Worm (Caenorhabditis elegans) whole organism, L4 larva: ENCODE measurements around the gene fos-1.

Experiments used
- T26A8.4 ChIP-seq: fragments of 200-800 bp; sonication (Bioruptor generic); IDR thresholded peaks from 2 replicates; pipeline ENCODE4 v1.3.6; 2022; ENCODE audit warnings: missing genetic modification characterization, missing compliant biosample characterization
- Y48G9A.11 ChIP-seq: fragments of 200-800 bp; sonication (Bioruptor generic); IDR thresholded peaks from 2 replicates; pipeline ENCODE4 v1.3.6; 2022; ENCODE audit warnings: missing genetic modification reagents, missing genetic modification characterization, missing compliant biosample characterization
- Y5F2A.4 ChIP-seq: fragments of 200-800 bp; sonication (Bioruptor generic); optimal IDR thresholded peaks from 2 replicates; lab custom pipeline; 2018; ENCODE audit warnings: mild to moderate bottlenecking, missing genetic modification characterization, missing compliant biosample characterization
- aly-2 ChIP-seq: sonication (generic microtip); optimal IDR thresholded peaks from 2 replicates; lab custom pipeline; 2018; ENCODE audit warnings: missing biosample characterization, missing genetic modification characterization
- arid-1 ChIP-seq: fragments of 200-800 bp; sonication (Bioruptor generic); conservative IDR thresholded peaks from 2 replicates; pipeline ENCODE4 v1.3.6; 2022; ENCODE audit warnings: missing genetic modification reagents, missing genetic modification characterization, missing compliant biosample characterization
- ceh-82 ChIP-seq: sonication (generic microtip); optimal IDR thresholded peaks from 2 replicates; lab custom pipeline; 2017; ENCODE audit warnings: missing biosample characterization, missing genetic modification characterization
- daf-12 ChIP-seq: fragments of 150-350 bp; optimal IDR thresholded peaks from 2 replicates; lab custom pipeline; 2014; ENCODE audit warnings: missing biosample characterization, missing genetic modification reagents, missing genetic modification characterization
- daf-16 ChIP-seq, 3 experiments: sonication (generic microtip); optimal IDR thresholded peaks; 2 replicates each; lab custom pipeline; 2016 to 2017; ENCODE audit warnings: missing genetic modification characterization in 3 of 3, missing genetic modification reagents in 3 of 3, mild to moderate bottlenecking in 2 of 3, missing compliant biosample characterization in 2 of 3, missing biosample characterization in 1 of 3, moderate library complexity in 1 of 3
- dmd-6 ChIP-seq: fragments of 200-800 bp; sonication (Bioruptor generic); IDR thresholded peaks from 2 replicates; pipeline ENCODE4 v1.3.6; 2022; ENCODE audit warnings: missing genetic modification reagents, missing genetic modification characterization, missing compliant biosample characterization
- dmd-8 ChIP-seq: fragments of 200-800 bp; sonication (Bioruptor generic); IDR thresholded peaks from 2 replicates; pipeline ENCODE4 v1.3.6; 2022; ENCODE audit warnings: missing genetic modification characterization, missing compliant biosample characterization
- dve-1 ChIP-seq: sonication (generic microtip); optimal IDR thresholded peaks from 2 replicates; lab custom pipeline; 2017; ENCODE audit warnings: antibody characterized with exemption, mild to moderate bottlenecking, missing genetic modification characterization, missing compliant biosample characterization; ENCODE audit not compliant: insufficient read depth
- egl-43 ChIP-seq: fragments of 200-800 bp; sonication (Bioruptor generic); IDR thresholded peaks from 2 replicates; pipeline ENCODE4 v1.3.6; 2022; ENCODE audit warnings: missing genetic modification reagents, missing genetic modification characterization, missing compliant biosample characterization
- fkh-10 ChIP-seq: fragments of 150-350 bp; optimal IDR thresholded peaks from 2 replicates; lab custom pipeline; 2014; ENCODE audit warnings: missing biosample characterization, missing genetic modification reagents, missing genetic modification characterization
- hlh-11 ChIP-seq: fragments of 200-800 bp; sonication (Bioruptor generic); optimal IDR thresholded peaks from 2 replicates; lab custom pipeline; 2018; ENCODE audit warnings: mild to moderate bottlenecking, missing genetic modification characterization, missing compliant biosample characterization
- lin-13 ChIP-seq: fragments of 150-350 bp; optimal IDR thresholded peaks from 2 replicates; lab custom pipeline; 2014; ENCODE audit warnings: missing biosample characterization, missing genetic modification reagents, missing genetic modification characterization
- lin-29 ChIP-seq: fragments of 200-800 bp; sonication (Bioruptor generic); IDR thresholded peaks from 2 replicates; pipeline ENCODE4 v1.3.6; 2022; ENCODE audit warnings: missing genetic modification reagents, missing genetic modification characterization, missing compliant biosample characterization
- lin-38 ChIP-seq: fragments of 200-800 bp; sonication (Bioruptor generic); IDR thresholded peaks from 2 replicates; pipeline ENCODE4 v1.3.6; 2022; ENCODE audit warnings: missing genetic modification reagents, missing genetic modification characterization, missing compliant biosample characterization
- lin-39 ChIP-seq: fragments of 150-350 bp; optimal IDR thresholded peaks from 2 replicates; lab custom pipeline; 2014; ENCODE audit warnings: missing biosample characterization, missing genetic modification reagents, missing genetic modification characterization
- lir-3 ChIP-seq: sonication (generic microtip); optimal IDR thresholded peaks from 2 replicates; lab custom pipeline; 2016; ENCODE audit warnings: mild to moderate bottlenecking, missing genetic modification characterization, missing compliant biosample characterization
- madf-9 ChIP-seq: fragments of 200-800 bp; sonication (Bioruptor generic); conservative IDR thresholded peaks from 2 replicates; pipeline ENCODE4 v1.3.6; 2022; ENCODE audit warnings: missing genetic modification reagents, missing genetic modification characterization, missing compliant biosample characterization
- mes-2 ChIP-seq: sonication (generic microtip); optimal IDR thresholded peaks from 2 replicates; lab custom pipeline; 2016; ENCODE audit warnings: missing genotype, mild to moderate bottlenecking, missing genetic modification characterization, missing compliant biosample characterization; ENCODE audit not compliant: poor library complexity, severe bottlenecking
- mxl-2 ChIP-seq: fragments of 200-800 bp; sonication (Bioruptor generic); conservative IDR thresholded peaks from 2 replicates; pipeline ENCODE4 v1.3.6; 2022; ENCODE audit warnings: missing genetic modification reagents, missing genetic modification characterization, missing compliant biosample characterization
- nhr-111 ChIP-seq: fragments of 200-800 bp; sonication (Bioruptor generic); optimal IDR thresholded peaks from 2 replicates; lab custom pipeline; 2018; ENCODE audit warnings: mild to moderate bottlenecking, missing genetic modification characterization, missing compliant biosample characterization
- nhr-48 ChIP-seq: sonication (generic microtip); optimal IDR thresholded peaks from 2 replicates; lab custom pipeline; 2016; ENCODE audit warnings: mild to moderate bottlenecking, missing genetic modification characterization, missing compliant biosample characterization
- pha-4 ChIP-seq, 2 experiments: fragments of 150-350 bp in 1 of 2; fragments of 200-800 bp in 1 of 2; sonication (Bioruptor generic) in 1 of 2; IDR thresholded peaks in 1 of 2; optimal IDR thresholded peaks in 1 of 2; 2 replicates each; pipeline versions ENCODE4 v1.3.6 to Lab custom; 2014 to 2022; ENCODE audit warnings: missing genetic modification characterization in 2 of 2, missing genetic modification reagents in 2 of 2, missing biosample characterization in 1 of 2, missing compliant biosample characterization in 1 of 2
- php-3 ChIP-seq: fragments of 200-800 bp; sonication (Bioruptor generic); IDR thresholded peaks from 2 replicates; pipeline ENCODE4 v1.3.6; 2022; ENCODE audit warnings: missing genetic modification reagents, missing genetic modification characterization, missing compliant biosample characterization
- sdz-12 ChIP-seq: fragments of 200-800 bp; sonication (Bioruptor generic); optimal IDR thresholded peaks from 2 replicates; lab custom pipeline; 2018; ENCODE audit warnings: mild to moderate bottlenecking, missing genetic modification characterization, missing compliant biosample characterization
- spr-3 ChIP-seq: fragments of 200-800 bp; sonication (Bioruptor generic); optimal IDR thresholded peaks from 2 replicates; lab custom pipeline; 2018; ENCODE audit warnings: mild to moderate bottlenecking, missing genetic modification characterization, missing compliant biosample characterization
- tag-97 ChIP-seq: fragments of 200-800 bp; sonication (Bioruptor generic); IDR thresholded peaks from 2 replicates; pipeline ENCODE4 v1.3.6; 2022; ENCODE audit warnings: missing genetic modification characterization, missing compliant biosample characterization
- unc-62 ChIP-seq, 3 experiments: fragments of 150-350 bp in 1 of 3; sonication (generic microtip); optimal IDR thresholded peaks in 2 of 3; peaks in 1 of 3; 1 replicate in 1 of 3; 2 replicates in 2 of 3; lab custom pipeline; 2014 to 2017; ENCODE audit warnings: missing biosample characterization in 3 of 3, missing genetic modification characterization in 3 of 3, missing genetic modification reagents in 3 of 3, missing genotype in 1 of 3
- zfp-3 ChIP-seq: fragments of 200-800 bp; sonication (Bioruptor generic); conservative IDR thresholded peaks from 2 replicates; pipeline ENCODE4 v1.3.6; 2022; ENCODE audit warnings: missing genetic modification reagents, missing genetic modification characterization, missing compliant biosample characterization
- ztf-7 ChIP-seq: fragments of 150-350 bp; optimal IDR thresholded peaks from 2 replicates; lab custom pipeline; 2014; ENCODE audit warnings: missing biosample characterization, missing genetic modification characterization

fos-1 gene

ce11 chrV:6043275-6044271 is 40.2 kb downstream of the fos-1 start, which contains the start of gene cpi-2 (continued):
- TF ChIP-seq egl-43 (GFP tag; lab: Robert Waterston, UW) (no peak), mxl-2 (no peak), hlh-11 (tag; lab: Kevin White, UChicago) (peak; percentile 72), zfp-3 (no peak), dve-1 (tag; lab: Kevin White, UChicago) (peak; percentile 77), fkh-10 (no peak), ztf-7 (tag; lab: Kevin White, UChicago) (peak; percentile 36), ceh-82 (tag; lab: Kevin White, UChicago) (no peak), nhr-48 (peak; percentile 16), unc-62 (GFP tag; optimal IDR thresholded peaks at IDR 0.05 in 1 of 2; lab: Kevin White, UChicago) (peak in 1 of 2 experiments; percentile 78), unc-62 (tag; optimal IDR thresholded peaks at IDR 0.05; lab: Kevin White, UChicago) (no peak), lin-39 (tag; lab: Kevin White, UChicago) (no peak), pha-4 (GFP tag; IDR thresholded peaks at IDR 0.05; lab: Robert Waterston, UW) (no peak), pha-4 (tag; optimal IDR thresholded peaks at IDR 0.05; lab: Kevin White, UChicago) (peak; percentile 67), lin-29 (no peak), Y5F2A.4 (GFP tag; lab: Kevin White, UChicago) (no peak), mes-2 (tag; lab: Kevin White, UChicago) (peak; percentile 54), madf-9 (GFP tag; lab: Robert Waterston, UW) (no peak), sdz-12 (GFP tag; lab: Kevin White, UChicago) (no peak), php-3 (GFP tag; lab: Robert Waterston, UW) (peak; percentile 40; the same call in 1 of the 2 replicates), nhr-111 (GFP tag; lab: Kevin White, UChicago) (no peak), dmd-8 (GFP tag; lab: Robert Waterston, UW) (no peak), tag-97 (no peak), aly-2 (tag; lab: Kevin White, UChicago) (no peak), lin-13 (GFP tag; lab: Kevin White, UChicago) (no peak)

ce11 chrV:6044448-6044847 is 41.0 kb downstream of the fos-1 start:
- peak; percentile 39 for TF ChIP-seq dve-1 (tag; lab: Kevin White, UChicago)
- TF ChIP-seq arid-1 (GFP tag; lab: Robert Waterston, UW), result 0 out of 2 replicates have a peak, but pooled peaks have one; percentile 8
- peak; percentile 17 for TF ChIP-seq sdz-12 (GFP tag; lab: Kevin White, UChicago)
- peak; percentile 65; the same call in 1 of the 2 replicates for TF ChIP-seq dmd-6 (GFP tag; lab: Robert Waterston, UW)
- no peak for TF ChIP-seq daf-16 (GFP tag; optimal IDR thresholded peaks at IDR 0.05; lab: Kevin White, UChicago)
- peak; percentile 81 for TF ChIP-seq daf-16 (tag; optimal IDR thresholded peaks at IDR 0.05; lab: Kevin White, UChicago)
- TF ChIP-seq lin-38 (GFP tag; lab: Robert Waterston, UW), result peak; percentile 11; the same call in 1 of the 2 replicates
- TF ChIP-seq spr-3 (GFP tag; lab: Kevin White, UChicago), result no peak
- TF ChIP-seq daf-12 (tag; lab: Kevin White, UChicago), result no peak
- TF ChIP-seq, all 104 proteins: peak for 6

ce11 chrV:6044853-6045594 is 41.6 kb downstream of the fos-1 start, which contains the start of gene R01B10.3:
Gene R01B10.3 (minus strand): TSS chrV:6045129.
- TF ChIP-seq lin-29 (no peak), lir-3 (no peak), Y48G9A.11 (GFP tag; lab: Robert Waterston, UW) (0 out of 2 replicates have a peak, but pooled peaks have one; percentile 31), egl-43 (GFP tag; lab: Robert Waterston, UW) (0 out of 2 replicates have a peak, but pooled peaks have one; percentile 24), daf-16 (GFP tag; optimal IDR thresholded peaks at IDR 0.05; lab: Kevin White, UChicago) (no peak), daf-16 (tag; optimal IDR thresholded peaks at IDR 0.05; lab: Kevin White, UChicago) (peak; percentile 12), dve-1 (tag; lab: Kevin White, UChicago) (peak; percentile 0), T26A8.4 (GFP tag; lab: Robert Waterston, UW) (peak; percentile 9; the same call in 1 of the 2 replicates)
